Fruit fly (Drosophila melanogaster) whole organism, wandering third instar larva: ENCODE data around the gene Sap130.

ENCODE experiments used
- CG32264 ChIP-seq: fragments of 200-800 bp; sonication (Bioruptor generic); optimal IDR thresholded peaks from 2 replicates; lab custom pipeline; 2016; ENCODE audit warnings: missing biosample characterization, missing genetic modification characterization
- GATAd ChIP-seq: sonication (Bioruptor generic); optimal IDR thresholded peaks from 2 replicates; lab custom pipeline; 2016; ENCODE audit warnings: missing biosample characterization, missing genetic modification characterization
- Sp1 ChIP-seq: fragments of 200-800 bp; sonication (Bioruptor generic); optimal IDR thresholded peaks from 3 replicates; lab custom pipeline; 2019; ENCODE audit warnings: missing biosample characterization, mild to moderate bottlenecking, missing genetic modification characterization, moderate library complexity
- Vsx2 ChIP-seq: fragments of 200-300, 225-300 bp; sonication (Bioruptor generic); optimal IDR thresholded peaks from 2 replicates; lab custom pipeline; 2018; ENCODE audit warnings: missing biosample characterization, missing genetic modification characterization; ENCODE audit not compliant: partially characterized antibody
- dsf ChIP-seq: sonication (Bioruptor generic); optimal IDR thresholded peaks from 2 replicates; lab custom pipeline; 2016; ENCODE audit warnings: missing biosample characterization, missing genetic modification characterization, borderline replicate concordance
- h ChIP-seq: fragments of 200-800 bp; sonication (Bioruptor generic); optimal IDR thresholded peaks from 3 replicates; lab custom pipeline; 2016; ENCODE audit warnings: missing biosample characterization, mild to moderate bottlenecking, missing genetic modification characterization
- psq ChIP-seq: fragments of 200-800 bp; sonication (Bioruptor generic); optimal IDR thresholded peaks from 3 replicates; lab custom pipeline; 2017; ENCODE audit warnings: missing biosample characterization, mild to moderate bottlenecking, missing genetic modification characterization, moderate library complexity

- TF ChIP-seq GATAd (no peak), Vsx2 (no peak), psq (GFP tag; lab: Kevin White, UChicago) (no peak), Sp1 (no peak), dsf (GFP tag; lab: Kevin White, UChicago) (no peak), CG32264 (no peak), h (no peak)
Measured at dm6 chr3L:12857553-12858122, 51.9 kb downstream of the Sap130 start.
